Worm (Caenorhabditis elegans): ENCODE data around the gene T01E8.8.
"Not testable (repeated sequence)": the region's sequence is repeated elsewhere in the genome, so short reads cannot be mapped to it uniquely, and the experiment has no call there.

Gene T01E8.8

DNA sequence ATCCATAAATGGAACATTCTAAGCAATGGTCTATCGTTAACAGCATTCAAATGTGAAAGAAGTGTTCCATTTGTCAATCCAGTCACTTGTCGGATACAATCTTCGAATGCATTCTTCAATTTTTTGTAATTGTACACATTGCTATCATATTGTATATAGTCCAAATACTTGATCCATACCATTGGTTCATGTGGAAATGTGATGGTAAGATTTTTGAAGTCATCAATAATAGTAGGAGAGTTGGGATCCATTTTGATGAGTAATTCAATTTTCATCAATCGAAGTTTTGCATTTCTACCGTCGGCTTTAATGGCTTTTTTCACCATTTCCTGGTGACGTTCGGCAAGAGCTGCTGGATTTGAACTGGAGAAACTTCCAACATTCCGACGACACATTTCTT is 14.5 kb downstream of the T01E8.8 start:
- no peak for TF ChIP-seq K02D7.2 (tag; optimal IDR thresholded peaks at IDR 0.05)
- no peak for TF ChIP-seq tbx-2 (tag; optimal IDR thresholded peaks at IDR 0.05)
- TF ChIP-seq mec-3 (tag; optimal IDR thresholded peaks at IDR 0.05; ENCODE audit: borderline replicate concordance) = no peak
- no peak for TF ChIP-seq ceh-48 (tag; optimal IDR thresholded peaks at IDR 0.05)
- TF ChIP-seq pros-1 (tag; optimal IDR thresholded peaks at IDR 0.05) = no peak
- no peak for TF ChIP-seq pha-2 (tag; optimal IDR thresholded peaks at IDR 0.05)

DNA sequence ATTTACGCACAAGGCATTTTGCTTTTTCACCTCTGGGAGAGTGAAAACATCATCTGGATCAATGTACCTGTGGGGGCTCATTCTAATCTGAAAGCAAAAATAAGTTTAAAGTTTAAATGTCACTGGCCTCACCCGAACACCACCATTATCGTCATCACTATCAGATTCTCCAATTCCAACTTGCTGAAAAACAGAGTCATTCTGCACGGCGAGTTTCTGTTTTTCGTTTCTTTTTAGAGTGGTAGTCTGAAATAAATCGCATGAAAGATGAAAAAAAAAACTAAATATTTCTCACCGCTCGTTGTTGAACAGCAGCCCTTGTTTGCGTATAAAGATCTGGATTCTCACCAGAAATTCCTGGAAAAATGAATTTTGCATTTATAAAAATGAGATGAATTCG is 16.1 kb downstream of the T01E8.8 start:
- TF ChIP-seq nhr-232 (tag; optimal IDR thresholded peaks at IDR 0.05) (no peak), ceh-45 (GFP tag; IDR thresholded peaks at IDR 0.05) (no peak), ceh-18 (tag; optimal IDR thresholded peaks at IDR 0.05) (no peak), ceh-48 (tag; optimal IDR thresholded peaks at IDR 0.05) (no peak), fkh-10 (GFP tag; optimal IDR thresholded peaks at IDR 0.05) (no peak), sox-4 (tag; optimal IDR thresholded peaks at IDR 0.05) (no peak), ceh-22 (tag; optimal IDR thresholded peaks at IDR 0.05) (no peak), pag-3 (tag; optimal IDR thresholded peaks at IDR 0.05; ENCODE audit: borderline replicate concordance) (no peak), unc-55 (GFP tag; optimal IDR thresholded peaks at IDR 0.05) (no peak), ama-1 (optimal IDR thresholded peaks at IDR 0.05) (no peak), hlh-30 (tag; optimal IDR thresholded peaks at IDR 0.05; ENCODE audit: insufficient read depth) (no peak), che-1 (tag; optimal IDR thresholded peaks at IDR 0.05) (no peak), ceh-19 (GFP tag; optimal IDR thresholded peaks at IDR 0.05) (no peak), fax-1 (tag; optimal IDR thresholded peaks at IDR 0.05) (no peak), ceh-2 (tag; optimal IDR thresholded peaks at IDR 0.05) (no peak)

DNA sequence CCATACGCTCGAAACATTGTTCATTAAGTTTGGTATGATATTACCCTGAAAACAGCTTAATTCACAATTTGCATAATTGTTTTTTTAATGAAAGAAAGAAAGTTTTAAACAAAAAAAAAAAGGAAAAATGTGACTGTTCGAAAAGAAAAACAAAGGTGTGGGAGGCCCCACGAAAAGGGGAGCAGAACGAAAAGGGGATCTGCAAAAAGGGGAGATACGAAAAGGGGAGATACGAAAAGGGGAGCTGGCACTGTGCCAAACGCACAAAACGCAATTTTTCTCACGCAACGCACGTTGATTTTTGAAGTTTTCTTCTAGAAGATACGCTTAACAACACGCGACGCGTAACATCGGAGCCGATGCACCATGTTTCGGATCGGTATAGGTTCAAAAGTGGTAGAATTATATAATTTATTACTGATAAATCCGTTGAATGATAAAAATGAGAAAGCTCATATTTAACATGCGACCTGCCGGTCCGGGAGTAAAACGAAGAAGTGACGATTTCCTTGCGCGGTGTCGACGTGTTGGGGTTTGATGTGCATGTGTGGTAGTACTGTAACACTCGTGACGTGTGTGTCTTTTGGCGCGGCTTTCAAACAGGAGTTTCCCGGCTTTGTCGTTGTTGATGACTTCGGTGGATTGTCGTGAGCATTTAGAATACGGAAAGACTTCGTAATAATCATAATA is 16.7 kb downstream of the T01E8.8 start, which contains the start of gene nrde-2:
Gene nrde-2, minus strand, starts transcription at position 45 of the 690 bp plus-strand sequence.
- peak; percentile 5 for TF ChIP-seq C08G9.2 (tag; optimal IDR thresholded peaks at IDR 0.05)
- TF ChIP-seq tbx-7 (tag; optimal IDR thresholded peaks at IDR 0.05) = peak; percentile 22
- peak; percentile 70 for TF ChIP-seq ceh-31 (tag; optimal IDR thresholded peaks at IDR 0.05)
- 0 out of 2 replicates have a peak, but pooled peaks have one; percentile 44 for TF ChIP-seq ceh-45 (GFP tag; IDR thresholded peaks at IDR 0.05)
- TF ChIP-seq ets-4 (tag; optimal IDR thresholded peaks at IDR 0.05) = peak; percentile 5
- TF ChIP-seq rnt-1 (tag; optimal IDR thresholded peaks at IDR 0.05) = peak; percentile 5
- TF ChIP-seq unc-3 (GFP tag; conservative IDR thresholded peaks at IDR 0.05) = peak; percentile 45; the same call in 1 of the 2 replicates
- not testable (repeated sequence) for TF ChIP-seq unc-3 (tag; optimal IDR thresholded peaks at IDR 0.05)
- peak; percentile 43 for TF ChIP-seq tbx-2 (tag; optimal IDR thresholded peaks at IDR 0.05)

DNA sequence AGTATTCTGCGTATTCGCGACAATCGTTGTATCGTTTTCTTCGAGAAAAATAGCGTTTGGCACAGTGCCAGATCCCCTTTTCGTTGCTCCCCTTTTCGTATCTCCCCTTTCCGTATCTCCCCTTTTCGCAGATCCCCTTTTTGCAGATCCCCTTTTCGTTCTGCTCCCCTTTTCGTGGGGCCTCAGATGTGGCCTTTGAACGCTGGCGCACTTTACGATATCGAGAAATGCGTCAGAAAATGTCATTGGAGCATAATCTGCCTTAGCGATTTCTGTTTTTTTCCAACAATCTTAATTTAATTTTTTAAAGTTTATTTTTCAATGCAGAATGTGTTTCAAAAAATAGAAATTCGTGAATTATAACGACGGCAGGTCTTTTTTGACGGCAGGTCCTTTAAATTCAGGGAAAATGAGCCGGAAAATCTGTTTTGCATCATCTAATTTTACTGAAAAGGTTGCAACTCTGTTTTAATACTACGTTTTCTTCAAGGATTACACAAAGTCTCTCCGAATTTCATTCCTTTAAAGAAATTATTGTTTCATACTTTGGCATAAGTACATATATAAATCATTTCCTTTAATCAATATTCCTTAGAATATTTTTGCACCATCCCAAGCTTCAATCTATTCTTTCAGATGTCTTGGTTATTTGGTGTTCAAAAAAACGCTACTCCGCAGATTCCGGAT is 17.4 kb downstream of the T01E8.8 start, which contains the start of gene atad-3:
Gene atad-3, plus strand, starts transcription at position 637 of the 687 bp plus-strand sequence.
- no peak for TF ChIP-seq nhr-11 (tag; optimal IDR thresholded peaks at IDR 0.05)
- TF ChIP-seq syd-9 (tag; optimal IDR thresholded peaks at IDR 0.05) = peak; percentile 84
- TF ChIP-seq elt-2 (tag; optimal IDR thresholded peaks at IDR 0.05) = peak; percentile 87
- TF ChIP-seq lim-6 (tag; optimal IDR thresholded peaks at IDR 0.05) = peak; percentile 97
- TF ChIP-seq gmeb-2 (tag; optimal IDR thresholded peaks at IDR 0.05) = peak; percentile 68
- peak; percentile 89; the same call in 1 of the 2 replicates for TF ChIP-seq ceh-45 (GFP tag; IDR thresholded peaks at IDR 0.05)
- peak; percentile 58 for TF ChIP-seq pat-9 (tag; optimal IDR thresholded peaks at IDR 0.05)
- TF ChIP-seq ceh-34 (tag; optimal IDR thresholded peaks at IDR 0.05) = peak; percentile 97
- TF ChIP-seq hlh-6 (tag; optimal IDR thresholded peaks at IDR 0.05) = peak; percentile 76
- peak; percentile 95 for TF ChIP-seq F13H6.1 (tag; optimal IDR thresholded peaks at IDR 0.05)
- peak; percentile 92 for TF ChIP-seq ets-4 (tag; optimal IDR thresholded peaks at IDR 0.05)
- TF ChIP-seq pros-1 (tag; optimal IDR thresholded peaks at IDR 0.05) = no peak
- peak; percentile 65 for TF ChIP-seq ceh-48 (tag; optimal IDR thresholded peaks at IDR 0.05)
- TF ChIP-seq K02D7.2 (tag; optimal IDR thresholded peaks at IDR 0.05) = peak; percentile 27
- no peak for TF ChIP-seq ceh-30 (tag; optimal IDR thresholded peaks at IDR 0.05)
- peak; percentile 91 for TF ChIP-seq ahr-1 (tag; optimal IDR thresholded peaks at IDR 0.05)
- peak; percentile 97 for TF ChIP-seq ceh-14 (tag; optimal IDR thresholded peaks at IDR 0.05)
- TF ChIP-seq T23F11.4 (GFP tag; optimal IDR thresholded peaks at IDR 0.05) = peak; percentile 56
- peak; percentile 55 for TF ChIP-seq C38D4.7 (GFP tag; optimal IDR thresholded peaks at IDR 0.05)
- TF ChIP-seq ceh-24 (tag; optimal IDR thresholded peaks at IDR 0.05) = no peak
- TF ChIP-seq hlh-13 (GFP tag; optimal IDR thresholded peaks at IDR 0.05) = peak; percentile 60
- TF ChIP-seq eyg-1 (tag; optimal IDR thresholded peaks at IDR 0.05) = peak; percentile 39
- TF ChIP-seq ref-2 (tag; optimal IDR thresholded peaks at IDR 0.05) = peak; percentile 98
- TF ChIP-seq unc-86 (tag; optimal IDR thresholded peaks at IDR 0.05) = peak; percentile 89
- TF ChIP-seq sox-4 (tag; optimal IDR thresholded peaks at IDR 0.05) = peak; percentile 48

Data from whole organism, late embryonic.